Worm (Caenorhabditis elegans) whole organism, L4 larva: ENCODE data around the gene C29F5.1.

Source experiments
- D1046.2 ChIP-seq: fragments of 200-800 bp; sonication (Bioruptor generic); IDR thresholded peaks from 2 replicates; pipeline ENCODE4 v1.3.6; 2022; ENCODE audit warnings: missing genetic modification characterization, missing compliant biosample characterization
- F49E8.2 ChIP-seq: sonication (generic microtip); optimal IDR thresholded peaks from 2 replicates; lab custom pipeline; 2016; ENCODE audit warnings: missing compliant biosample characterization, mild to moderate bottlenecking, missing genetic modification characterization, borderline replicate concordance
- T20F7.1 ChIP-seq: fragments of 200-800 bp; sonication (Bioruptor generic); optimal IDR thresholded peaks from 2 replicates; lab custom pipeline; 2018; ENCODE audit warnings: mild to moderate bottlenecking, missing genetic modification characterization, missing compliant biosample characterization
- Y48G9A.11 ChIP-seq: fragments of 200-800 bp; sonication (Bioruptor generic); IDR thresholded peaks from 2 replicates; pipeline ENCODE4 v1.3.6; 2022; ENCODE audit warnings: missing genetic modification reagents, missing genetic modification characterization, missing compliant biosample characterization
- Y75B8A.6 ChIP-seq: fragments of 200-800 bp; sonication (Bioruptor generic); IDR thresholded peaks from 2 replicates; pipeline ENCODE4 v1.3.6; 2022; ENCODE audit warnings: missing genetic modification reagents, missing genetic modification characterization, missing compliant biosample characterization
- ZK337.2 ChIP-seq: fragments of 200-800 bp; sonication (Bioruptor generic); IDR thresholded peaks from 2 replicates; pipeline ENCODE4 v1.3.6; 2022; ENCODE audit warnings: missing genetic modification reagents, missing genetic modification characterization, missing compliant biosample characterization
- ama-1 ChIP-seq: fragments of 150-350 bp; optimal IDR thresholded peaks from 2 replicates; lab custom pipeline; 2014; ENCODE audit warnings: inconsistent platforms, mixed read lengths
- ceh-28 ChIP-seq: fragments of 150-350 bp; optimal IDR thresholded peaks from 2 replicates; lab custom pipeline; 2014; ENCODE audit warnings: missing biosample characterization, missing genetic modification reagents, missing genetic modification characterization
- ceh-32 ChIP-seq: sonication (generic microtip); optimal IDR thresholded peaks from 2 replicates; lab custom pipeline; 2016; ENCODE audit warnings: mild to moderate bottlenecking, missing genetic modification characterization, missing compliant biosample characterization; ENCODE audit not compliant: poor library complexity
- ceh-44 ChIP-seq: fragments of 200-800 bp; sonication (Bioruptor generic); IDR thresholded peaks from 2 replicates; pipeline ENCODE4 v1.3.6; 2022; ENCODE audit warnings: missing genetic modification reagents, missing genetic modification characterization, missing compliant biosample characterization
- ceh-62 ChIP-seq: sonication (generic microtip); optimal IDR thresholded peaks from 2 replicates; lab custom pipeline; 2017; ENCODE audit warnings: missing biosample characterization, missing genetic modification characterization
- ceh-82 ChIP-seq: sonication (generic microtip); optimal IDR thresholded peaks from 2 replicates; lab custom pipeline; 2017; ENCODE audit warnings: missing biosample characterization, missing genetic modification characterization
- ces-1 ChIP-seq: fragments of 150-350 bp; sonication (generic microtip); optimal IDR thresholded peaks from 4 replicates; lab custom pipeline; 2014; ENCODE audit warnings: missing biosample characterization, missing genetic modification reagents, missing genetic modification characterization
- ctbp-1 ChIP-seq: fragments of 200-800 bp; sonication (Bioruptor generic); IDR thresholded peaks from 2 replicates; pipeline ENCODE4 v1.3.6; 2022; ENCODE audit warnings: missing genetic modification reagents, missing genetic modification characterization, missing compliant biosample characterization
- daf-12 ChIP-seq: fragments of 150-350 bp; optimal IDR thresholded peaks from 2 replicates; lab custom pipeline; 2014; ENCODE audit warnings: missing biosample characterization, missing genetic modification reagents, missing genetic modification characterization
- daf-16 ChIP-seq, 3 experiments: sonication (generic microtip); optimal IDR thresholded peaks; 2 replicates each; lab custom pipeline; 2016 to 2017; ENCODE audit warnings: missing genetic modification characterization in 3 of 3, missing genetic modification reagents in 3 of 3, mild to moderate bottlenecking in 2 of 3, missing compliant biosample characterization in 2 of 3, missing biosample characterization in 1 of 3, moderate library complexity in 1 of 3
- daf-19 ChIP-seq: fragments of 200-800 bp; sonication (Bioruptor generic); conservative IDR thresholded peaks from 2 replicates; pipeline ENCODE4 v1.3.6; 2022; ENCODE audit warnings: missing genetic modification characterization, missing compliant biosample characterization
- dmd-6 ChIP-seq: fragments of 200-800 bp; sonication (Bioruptor generic); IDR thresholded peaks from 2 replicates; pipeline ENCODE4 v1.3.6; 2022; ENCODE audit warnings: missing genetic modification reagents, missing genetic modification characterization, missing compliant biosample characterization
- dmd-8 ChIP-seq: fragments of 200-800 bp; sonication (Bioruptor generic); IDR thresholded peaks from 2 replicates; pipeline ENCODE4 v1.3.6; 2022; ENCODE audit warnings: missing genetic modification characterization, missing compliant biosample characterization
- gei-8 ChIP-seq: fragments of 200-800 bp; sonication (Bioruptor generic); optimal IDR thresholded peaks from 2 replicates; lab custom pipeline; 2018; ENCODE audit warnings: mild to moderate bottlenecking, missing genetic modification characterization, missing compliant biosample characterization
- hlh-11 ChIP-seq: fragments of 200-800 bp; sonication (Bioruptor generic); optimal IDR thresholded peaks from 2 replicates; lab custom pipeline; 2018; ENCODE audit warnings: mild to moderate bottlenecking, missing genetic modification characterization, missing compliant biosample characterization
- hlh-30 ChIP-seq: sonication (generic microtip); optimal IDR thresholded peaks from 2 replicates; lab custom pipeline; 2017; ENCODE audit warnings: antibody characterized with exemption, mild to moderate bottlenecking, missing genetic modification characterization, missing compliant biosample characterization; ENCODE audit not compliant: insufficient read depth
- lin-1 ChIP-seq: fragments of 200-800 bp; sonication (Bioruptor generic); IDR thresholded peaks from 2 replicates; pipeline ENCODE4 v1.3.6; 2022; ENCODE audit warnings: missing genetic modification reagents, missing genetic modification characterization, missing compliant biosample characterization
- lin-13 ChIP-seq: fragments of 150-350 bp; optimal IDR thresholded peaks from 2 replicates; lab custom pipeline; 2014; ENCODE audit warnings: missing biosample characterization, missing genetic modification reagents, missing genetic modification characterization
- lin-29 ChIP-seq: fragments of 200-800 bp; sonication (Bioruptor generic); IDR thresholded peaks from 2 replicates; pipeline ENCODE4 v1.3.6; 2022; ENCODE audit warnings: missing genetic modification reagents, missing genetic modification characterization, missing compliant biosample characterization
- lin-39 ChIP-seq: fragments of 150-350 bp; optimal IDR thresholded peaks from 2 replicates; lab custom pipeline; 2014; ENCODE audit warnings: missing biosample characterization, missing genetic modification reagents, missing genetic modification characterization
- madf-9 ChIP-seq: fragments of 200-800 bp; sonication (Bioruptor generic); conservative IDR thresholded peaks from 2 replicates; pipeline ENCODE4 v1.3.6; 2022; ENCODE audit warnings: missing genetic modification reagents, missing genetic modification characterization, missing compliant biosample characterization
- mdl-1 ChIP-seq, 2 experiments: fragments of 150-350 bp in 1 of 2; sonication (generic microtip) in 1 of 2; optimal IDR thresholded peaks; 2 replicates each; lab custom pipeline; 2014 to 2017; ENCODE audit warnings: missing biosample characterization in 2 of 2, missing genetic modification characterization in 2 of 2
- mdt-29 ChIP-seq: fragments of 200-800 bp; sonication (Bioruptor generic); IDR thresholded peaks from 2 replicates; pipeline ENCODE4 v1.3.6; 2022; ENCODE audit warnings: missing genetic modification reagents, missing genetic modification characterization, missing compliant biosample characterization
- mep-1 ChIP-seq: fragments of 150-350 bp; sonication (generic microtip); optimal IDR thresholded peaks from 3 replicates; lab custom pipeline; 2014; ENCODE audit warnings: missing biosample characterization, missing genetic modification characterization
- mes-2 ChIP-seq: sonication (generic microtip); optimal IDR thresholded peaks from 2 replicates; lab custom pipeline; 2016; ENCODE audit warnings: missing genotype, mild to moderate bottlenecking, missing genetic modification characterization, missing compliant biosample characterization; ENCODE audit not compliant: poor library complexity, severe bottlenecking
- mxl-2 ChIP-seq: fragments of 200-800 bp; sonication (Bioruptor generic); conservative IDR thresholded peaks from 2 replicates; pipeline ENCODE4 v1.3.6; 2022; ENCODE audit warnings: missing genetic modification reagents, missing genetic modification characterization, missing compliant biosample characterization
- nhr-10 ChIP-seq: fragments of 150-350 bp; optimal IDR thresholded peaks from 2 replicates; lab custom pipeline; 2014; ENCODE audit warnings: missing biosample characterization, missing genetic modification characterization
- nhr-25 ChIP-seq: sonication (generic microtip); optimal IDR thresholded peaks from 2 replicates; lab custom pipeline; 2017; ENCODE audit warnings: missing genetic modification characterization, mild to moderate bottlenecking, missing compliant biosample characterization, antibody characterized with exemption, moderate library complexity, borderline replicate concordance; ENCODE audit not compliant: insufficient read depth
- nhr-28 ChIP-seq: fragments of 150-350 bp; optimal IDR thresholded peaks from 2 replicates; lab custom pipeline; 2014; ENCODE audit warnings: missing biosample characterization, missing genetic modification characterization
- nhr-41 ChIP-seq: fragments of 200-800 bp; sonication (Bioruptor generic); IDR thresholded peaks from 2 replicates; pipeline ENCODE4 v1.3.6; 2022; ENCODE audit warnings: missing genetic modification reagents, missing genetic modification characterization, missing compliant biosample characterization
- nhr-77 ChIP-seq: fragments of 150-350 bp; optimal IDR thresholded peaks from 2 replicates; lab custom pipeline; 2014; ENCODE audit warnings: missing biosample characterization, missing genetic modification characterization
- pha-4 ChIP-seq, 2 experiments: fragments of 150-350 bp in 1 of 2; fragments of 200-800 bp in 1 of 2; sonication (Bioruptor generic) in 1 of 2; IDR thresholded peaks in 1 of 2; optimal IDR thresholded peaks in 1 of 2; 2 replicates each; pipeline versions ENCODE4 v1.3.6 to Lab custom; 2014 to 2022; ENCODE audit warnings: missing genetic modification characterization in 2 of 2, missing genetic modification reagents in 2 of 2, missing biosample characterization in 1 of 2, missing compliant biosample characterization in 1 of 2
- pqm-1 ChIP-seq: sonication (generic microtip); optimal IDR thresholded peaks from 2 replicates; lab custom pipeline; 2017; ENCODE audit warnings: missing biosample characterization, missing genetic modification characterization
- rbr-2 ChIP-seq: sonication (generic microtip); optimal IDR thresholded peaks from 2 replicates; lab custom pipeline; 2016; ENCODE audit warnings: missing genotype, missing genetic modification characterization, missing compliant biosample characterization
- sdz-12 ChIP-seq: fragments of 200-800 bp; sonication (Bioruptor generic); optimal IDR thresholded peaks from 2 replicates; lab custom pipeline; 2018; ENCODE audit warnings: mild to moderate bottlenecking, missing genetic modification characterization, missing compliant biosample characterization
- snpc-4 ChIP-seq: fragments of 150-350 bp; optimal IDR thresholded peaks from 2 replicates; lab custom pipeline; 2014; ENCODE audit warnings: missing biosample characterization, missing genetic modification characterization
- spr-1 ChIP-seq: sonication (generic microtip); optimal IDR thresholded peaks from 2 replicates; lab custom pipeline; 2016; ENCODE audit warnings: mild to moderate bottlenecking, missing genetic modification characterization, missing compliant biosample characterization
- tag-97 ChIP-seq: fragments of 200-800 bp; sonication (Bioruptor generic); IDR thresholded peaks from 2 replicates; pipeline ENCODE4 v1.3.6; 2022; ENCODE audit warnings: missing genetic modification characterization, missing compliant biosample characterization
- unc-62 ChIP-seq, 3 experiments: fragments of 150-350 bp in 1 of 3; sonication (generic microtip); optimal IDR thresholded peaks in 2 of 3; peaks in 1 of 3; 1 replicate in 1 of 3; 2 replicates in 2 of 3; lab custom pipeline; 2014 to 2017; ENCODE audit warnings: missing biosample characterization in 3 of 3, missing genetic modification characterization in 3 of 3, missing genetic modification reagents in 3 of 3, missing genotype in 1 of 3
- vab-7 ChIP-seq: fragments of 200-800 bp; sonication (Bioruptor generic); IDR thresholded peaks from 2 replicates; pipeline ENCODE4 v1.3.6; 2022; ENCODE audit warnings: missing genetic modification reagents, missing genetic modification characterization, missing compliant biosample characterization
- zag-1 ChIP-seq: fragments of 150-350 bp; optimal IDR thresholded peaks from 2 replicates; lab custom pipeline; 2014; ENCODE audit warnings: missing biosample characterization, missing genetic modification characterization
- ztf-11 ChIP-seq: fragments of 150-350 bp; optimal IDR thresholded peaks from 2 replicates; lab custom pipeline; 2014; ENCODE audit warnings: missing biosample characterization, missing genetic modification characterization

Gene C29F5.1

DNA sequence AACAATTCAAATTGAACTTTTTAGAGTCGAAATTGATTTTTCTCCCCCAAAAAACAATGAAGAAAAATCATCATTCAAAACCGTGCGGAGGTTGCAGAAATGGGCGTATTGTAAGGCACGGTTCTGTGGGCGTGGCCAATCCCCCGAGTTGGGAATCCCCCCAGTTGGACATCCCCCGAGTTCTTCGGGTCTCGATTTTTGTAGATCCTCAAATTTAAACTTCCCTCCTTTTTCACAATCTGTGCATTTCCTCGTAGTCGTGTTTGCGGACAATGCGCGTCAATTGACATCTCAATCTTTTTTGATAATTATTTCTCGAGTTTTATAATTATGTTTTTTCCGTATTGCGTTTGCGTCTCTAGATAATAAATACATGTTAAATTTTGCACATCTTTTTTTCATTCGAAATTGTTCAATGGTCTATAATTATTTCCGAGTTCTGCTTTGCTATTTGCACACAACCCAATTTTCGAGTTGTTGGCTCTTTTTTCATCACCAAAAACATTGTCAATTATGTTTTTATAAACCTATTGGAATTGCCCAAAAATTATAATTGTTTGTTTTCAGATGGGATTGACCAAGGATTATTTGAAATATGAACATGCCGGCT, 33.4 kb upstream of the C29F5.1 start, which contains the start of gene F13H8.2:
Gene F13H8.2, plus strand, starts transcription at position 560 of the 610 bp plus-strand sequence.
- 0 out of 2 replicates have a peak, but pooled peaks have one; percentile 35 for TF ChIP-seq mxl-2 (GFP tag; lab: Robert Waterston, UW)
- TF ChIP-seq vab-7 (GFP tag; lab: Robert Waterston, UW): peak; percentile 77
- TF ChIP-seq tag-97 (GFP tag; lab: Robert Waterston, UW): no peak
- TF ChIP-seq mdt-29 (GFP tag; lab: Robert Waterston, UW): no peak
- TF ChIP-seq lin-29 (GFP tag; lab: Robert Waterston, UW): 0 out of 2 replicates have a peak, but pooled peaks have one; percentile 11
- TF ChIP-seq hlh-11 (tag; lab: Kevin White, UChicago): peak; percentile 67
- TF ChIP-seq ceh-32: no peak
- TF ChIP-seq ZK337.2: peak; percentile 70; the same call in 1 of the 2 replicates
- TF ChIP-seq spr-1: peak; percentile 62
- no peak; the same call in 1 of the 2 replicates for TF ChIP-seq madf-9
- TF ChIP-seq mes-2 (tag; lab: Kevin White, UChicago): peak; percentile 92
- peak; percentile 91 for TF ChIP-seq lin-1 (GFP tag; lab: Robert Waterston, UW)
- TF ChIP-seq ceh-62: no peak
- peak; percentile 63 for TF ChIP-seq T20F7.1 (GFP tag; lab: Kevin White, UChicago)
- TF ChIP-seq pqm-1 (tag; lab: Kevin White, UChicago): no peak
- TF ChIP-seq ztf-11 (tag; lab: Kevin White, UChicago): no peak
- peak in 1 of 2 experiments; percentile 52 for TF ChIP-seq mdl-1 (tag; optimal IDR thresholded peaks at IDR 0.05; lab: Kevin White, UChicago)
- TF ChIP-seq gei-8 (GFP tag; lab: Kevin White, UChicago): no peak
- TF ChIP-seq nhr-10 (tag; lab: Kevin White, UChicago): no peak
- TF ChIP-seq F49E8.2 (tag; lab: Kevin White, UChicago): peak; percentile 22
- TF ChIP-seq sdz-12 (GFP tag; lab: Kevin White, UChicago): no peak
- no peak for TF ChIP-seq nhr-41 (GFP tag; lab: Robert Waterston, UW)
- TF ChIP-seq unc-62 (GFP tag; optimal IDR thresholded peaks at IDR 0.05 in 1 of 2; lab: Kevin White, UChicago): peak in 1 of 2 experiments; percentile 37
- no peak for TF ChIP-seq unc-62 (tag; optimal IDR thresholded peaks at IDR 0.05; lab: Kevin White, UChicago)
- peak; percentile 20 for TF ChIP-seq nhr-28 (tag; lab: Kevin White, UChicago)
- TF ChIP-seq nhr-77 (tag; lab: Kevin White, UChicago): peak; percentile 28
- TF ChIP-seq nhr-25 (tag; lab: Kevin White, UChicago): no peak
- peak; percentile 28 for TF ChIP-seq lin-13 (GFP tag; lab: Kevin White, UChicago)
- no peak for TF ChIP-seq Y75B8A.6 (GFP tag; lab: Robert Waterston, UW)
- peak; percentile 78 for TF ChIP-seq rbr-2 (tag; lab: Kevin White, UChicago)
- no peak for TF ChIP-seq zag-1 (tag; lab: Kevin White, UChicago)
- TF ChIP-seq dmd-8 (GFP tag; lab: Robert Waterston, UW): 0 out of 2 replicates have a peak, but pooled peaks have one; percentile 30
- TF ChIP-seq daf-12 (tag; lab: Kevin White, UChicago): no peak
- TF ChIP-seq D1046.2 (GFP tag; lab: Robert Waterston, UW): no peak
- TF ChIP-seq daf-16 (GFP tag; optimal IDR thresholded peaks at IDR 0.05; lab: Kevin White, UChicago): peak in 1 of 2 experiments; percentile 5
- peak; percentile 6 for TF ChIP-seq daf-16 (tag; optimal IDR thresholded peaks at IDR 0.05; lab: Kevin White, UChicago)
- no peak for TF ChIP-seq lin-39 (tag; lab: Kevin White, UChicago)
- peak; percentile 91 for TF ChIP-seq ctbp-1 (GFP tag; lab: Robert Waterston, UW)
- TF ChIP-seq Y48G9A.11 (GFP tag; lab: Robert Waterston, UW): peak; percentile 70
- TF ChIP-seq dmd-6 (GFP tag; lab: Robert Waterston, UW): peak; percentile 78
- TF ChIP-seq pha-4 (GFP tag; IDR thresholded peaks at IDR 0.05; lab: Robert Waterston, UW): no peak
- no peak for TF ChIP-seq pha-4 (tag; optimal IDR thresholded peaks at IDR 0.05; lab: Kevin White, UChicago)
- TF ChIP-seq ama-1 (lab: Kevin White, UChicago): no peak
- TF ChIP-seq ces-1 (GFP tag; lab: Kevin White, UChicago): no peak
- no peak for TF ChIP-seq ceh-28 (tag; lab: Kevin White, UChicago)
- TF ChIP-seq ceh-44: peak; percentile 79
- 0 out of 2 replicates have a peak, but pooled peaks have one; percentile 34 for TF ChIP-seq daf-19
- TF ChIP-seq hlh-30 (tag; lab: Kevin White, UChicago): peak; percentile 68
- no peak for TF ChIP-seq ceh-82 (tag; lab: Kevin White, UChicago)
- no peak for TF ChIP-seq snpc-4
- peak; percentile 81 for TF ChIP-seq mep-1 (tag; lab: Kevin White, UChicago)
